Fruit fly (Drosophila melanogaster) whole organism, embryonic: Measurements from ENCODE around the gene Hsp83.

Experiments
- CG10209 ChIP-seq: fragments of 200-800 bp; sonication (Bioruptor generic); optimal IDR thresholded peaks from 3 replicates; lab custom pipeline; 2017; ENCODE audit warnings: missing biosample characterization, mild to moderate bottlenecking, missing genetic modification characterization, missing genetic modification reagents
- CG10366 ChIP-seq: fragments of 200-800 bp; sonication (Bioruptor generic); IDR thresholded peaks from 2 replicates; pipeline ENCODE4 v1.3.6; 2022; ENCODE audit warnings: missing biosample characterization, missing genetic modification characterization
- CG12659 ChIP-seq: fragments of 200-800 bp; sonication (Bioruptor generic); optimal IDR thresholded peaks from 3 replicates; lab custom pipeline; 2017; ENCODE audit warnings: mild to moderate bottlenecking, missing biosample characterization, missing genetic modification reagents, missing genetic modification characterization
- CG12769 ChIP-seq: fragments of 200-800 bp; sonication (Bioruptor generic); optimal IDR thresholded peaks from 2 replicates; lab custom pipeline; 2019; ENCODE audit warnings: missing biosample characterization, mild to moderate bottlenecking, missing genetic modification characterization, moderate library complexity
- CG13287 ChIP-seq: fragments of 200-800 bp; sonication (Bioruptor generic); IDR thresholded peaks from 2 replicates; pipeline ENCODE4 v1.3.6; 2022; ENCODE audit warnings: missing biosample characterization, missing genetic modification characterization; ENCODE audit not compliant: partially characterized antibody
- CG14710 ChIP-seq: fragments of 200-800 bp; sonication (Bioruptor generic); optimal IDR thresholded peaks from 3 replicates; lab custom pipeline; 2019; ENCODE audit warnings: missing biosample characterization, mild to moderate bottlenecking, missing genetic modification characterization, moderate library complexity
- CG15269 ChIP-seq: fragments of 200-800 bp; sonication (Bioruptor generic); optimal IDR thresholded peaks from 2 replicates; lab custom pipeline; 2018; ENCODE audit warnings: missing biosample characterization, mild to moderate bottlenecking, missing genetic modification characterization, moderate library complexity
- CG1647 ChIP-seq: fragments of 200-800 bp; sonication (Bioruptor generic); optimal IDR thresholded peaks from 3 replicates; lab custom pipeline; 2016; ENCODE audit warnings: missing biosample characterization, missing genetic modification characterization
- CG1832 ChIP-seq: fragments of 200-800 bp; sonication (Bioruptor generic); optimal IDR thresholded peaks from 2 replicates; lab custom pipeline; 2017; ENCODE audit warnings: missing biosample characterization, mild to moderate bottlenecking, missing genetic modification characterization, inconsistent platforms
- CG18764 ChIP-seq: fragments of 200-800 bp; sonication (Bioruptor generic); optimal IDR thresholded peaks from 3 replicates; lab custom pipeline; 2016; ENCODE audit warnings: missing biosample characterization, missing genetic modification characterization
- CG2116 ChIP-seq: fragments of 200-800 bp; sonication (Bioruptor generic); optimal IDR thresholded peaks from 3 replicates; lab custom pipeline; 2018; ENCODE audit warnings: missing biosample characterization, mild to moderate bottlenecking, missing genetic modification characterization
- CG2120 ChIP-seq: fragments of 200-800 bp; sonication (Bioruptor generic); optimal IDR thresholded peaks from 3 replicates; lab custom pipeline; 2016; ENCODE audit warnings: missing biosample characterization, missing genetic modification characterization
- CG33213 ChIP-seq: fragments of 200-800 bp; sonication (Bioruptor generic); optimal IDR thresholded peaks from 3 replicates; lab custom pipeline; 2016; ENCODE audit warnings: missing biosample characterization, missing genetic modification characterization
- CG34376 ChIP-seq: fragments of 200-800 bp; sonication (Bioruptor generic); optimal IDR thresholded peaks from 2 replicates; lab custom pipeline; 2018; ENCODE audit warnings: missing biosample characterization, mild to moderate bottlenecking, missing genetic modification characterization
- CG34422 ChIP-seq: fragments of 200-800 bp; sonication (Bioruptor generic); IDR thresholded peaks from 3 replicates; pipeline ENCODE4 v1.3.6; 2022; ENCODE audit warnings: missing biosample characterization, missing genetic modification characterization
- CG3847 ChIP-seq: fragments of 200-800 bp; sonication (Bioruptor generic); IDR thresholded peaks from 2 replicates; pipeline ENCODE4 v1.3.6; 2022; ENCODE audit warnings: missing biosample characterization, missing genetic modification characterization
- CG7928 ChIP-seq: fragments of 200-800 bp; sonication (Bioruptor generic); optimal IDR thresholded peaks from 2 replicates; lab custom pipeline; 2017; ENCODE audit warnings: missing biosample characterization, mild to moderate bottlenecking, missing genetic modification characterization
- CG9797 ChIP-seq: fragments of 200-800 bp; sonication (Bioruptor generic); optimal IDR thresholded peaks from 3 replicates; lab custom pipeline; 2018; ENCODE audit warnings: missing biosample characterization, mild to moderate bottlenecking, missing genetic modification characterization
- CG9817 ChIP-seq: fragments of 200-800 bp; sonication (Bioruptor generic); optimal IDR thresholded peaks from 2 replicates; lab custom pipeline; 2018; ENCODE audit warnings: missing biosample characterization, mild to moderate bottlenecking, missing genetic modification characterization, moderate library complexity
- CHES-1-like ChIP-seq: fragments of 200-800 bp; sonication (Bioruptor generic); optimal IDR thresholded peaks from 2 replicates; lab custom pipeline; 2016; ENCODE audit warnings: missing biosample characterization, missing genetic modification characterization
- D19B ChIP-seq: fragments of 200-800 bp; sonication (Bioruptor generic); optimal IDR thresholded peaks from 2 replicates; lab custom pipeline; 2017; ENCODE audit warnings: missing biosample characterization, mild to moderate bottlenecking, missing genetic modification characterization
- Dip3 ChIP-seq: fragments of 200-800 bp; sonication (Bioruptor generic); optimal IDR thresholded peaks from 3 replicates; lab custom pipeline; 2016; ENCODE audit warnings: missing biosample characterization, missing genetic modification characterization
- Ets97D ChIP-seq: fragments of 200-800 bp; sonication (Bioruptor generic); optimal IDR thresholded peaks from 3 replicates; lab custom pipeline; 2016; ENCODE audit warnings: missing biosample characterization, missing genetic modification characterization
- Lhr ChIP-seq: fragments of 200-800 bp; sonication (Bioruptor generic); optimal IDR thresholded peaks from 3 replicates; lab custom pipeline; 2017; ENCODE audit warnings: mild to moderate bottlenecking, missing biosample characterization, missing genetic modification reagents, missing genetic modification characterization
- Med ChIP-seq: fragments of 200-800 bp; sonication (Bioruptor generic); peaks from one replicate; lab custom pipeline; 2016; ENCODE audit warnings: missing biosample characterization, missing genetic modification characterization, mild to moderate bottlenecking, inconsistent platforms, moderate library complexity
- Myb ChIP-seq: fragments of 200-800 bp; sonication (Bioruptor generic); optimal IDR thresholded peaks from 2 replicates; lab custom pipeline; 2016; ENCODE audit warnings: missing biosample characterization, missing genetic modification characterization
- Oaz ChIP-seq: fragments of 200-800 bp; sonication (Bioruptor generic); IDR thresholded peaks from 2 replicates; pipeline ENCODE4 v1.3.6; 2022; ENCODE audit warnings: missing biosample characterization, missing genetic modification characterization
- PHDP ChIP-seq: fragments of 200-800 bp; sonication (Bioruptor generic); optimal IDR thresholded peaks from 3 replicates; lab custom pipeline; 2018; ENCODE audit warnings: missing biosample characterization, mild to moderate bottlenecking, missing genetic modification characterization, moderate library complexity
- Stat92E ChIP-seq, 3 experiments: fragments of >200 bp in 2 of 3; fragments of 200-800 bp in 1 of 3; sonication (Bioruptor generic) in 1 of 3; optimal IDR thresholded peaks; 2 replicates each; lab custom pipeline; 2017 to 2019; ENCODE audit warnings: missing biosample characterization in 3 of 3, missing genetic modification characterization in 3 of 3, mild to moderate bottlenecking in 1 of 3, moderate library complexity in 1 of 3
- ab ChIP-seq: fragments of 200-800 bp; sonication (Bioruptor generic); optimal IDR thresholded peaks from 2 replicates; lab custom pipeline; 2016; ENCODE audit warnings: missing biosample characterization, missing genetic modification characterization
- amos ChIP-seq: fragments of 200-800 bp; sonication (Bioruptor generic); IDR thresholded peaks from 2 replicates; pipeline ENCODE4 v1.3.6; 2022; ENCODE audit warnings: missing biosample characterization, missing genetic modification characterization; ENCODE audit not compliant: partially characterized antibody
- dm ChIP-seq: fragments of 200-800 bp; sonication (Bioruptor generic); optimal IDR thresholded peaks from 3 replicates; lab custom pipeline; 2016; ENCODE audit warnings: missing biosample characterization, missing genetic modification characterization
- gfzf ChIP-seq: fragments of 200-800 bp; sonication (Bioruptor generic); optimal IDR thresholded peaks from 2 replicates; lab custom pipeline; 2016; ENCODE audit warnings: missing biosample characterization, mild to moderate bottlenecking, missing genetic modification characterization, moderate library complexity
- klu ChIP-seq: fragments of 200-800 bp; sonication (Bioruptor generic); IDR thresholded peaks from 2 replicates; pipeline ENCODE4 v1.3.6; 2022; ENCODE audit warnings: missing biosample characterization, missing genetic modification characterization
- knrl ChIP-seq: fragments of 200-800 bp; sonication (Bioruptor generic); IDR thresholded peaks from 3 replicates; pipeline ENCODE4 v1.3.6; 2022; ENCODE audit warnings: missing biosample characterization, missing genetic modification characterization; ENCODE audit not compliant: partially characterized antibody
- otp ChIP-seq: fragments of 200-800 bp; sonication (Bioruptor generic); IDR thresholded peaks from 3 replicates; pipeline ENCODE4, ENCODE4 v1.3.6; 2022; ENCODE audit warnings: missing biosample characterization, missing genetic modification characterization
- stwl ChIP-seq: fragments of 200-800 bp; sonication (Bioruptor generic); optimal IDR thresholded peaks from 3 replicates; lab custom pipeline; 2018; ENCODE audit warnings: missing biosample characterization, mild to moderate bottlenecking, missing genetic modification characterization, moderate library complexity
- ttk ChIP-seq: fragments of 200-800 bp; sonication (Bioruptor generic); IDR thresholded peaks from 2 replicates; pipeline ENCODE4 v2.1.2; 2022; ENCODE audit warnings: missing biosample characterization, missing genetic modification characterization
- tup ChIP-seq: fragments of 200-800 bp; sonication (Bioruptor generic); optimal IDR thresholded peaks from 2 replicates; lab custom pipeline; 2016; ENCODE audit warnings: missing biosample characterization, mild to moderate bottlenecking, missing genetic modification characterization, moderate library complexity
- vnd ChIP-seq: fragments of 200-800 bp; sonication (Bioruptor generic); IDR thresholded peaks from 3 replicates; pipeline ENCODE4 v1.3.6; 2022; ENCODE audit warnings: missing biosample characterization, missing genetic modification characterization; ENCODE audit not compliant: partially characterized antibody
- zfh2 ChIP-seq: fragments of 200-800 bp; sonication (Bioruptor generic); optimal IDR thresholded peaks from 2 replicates; lab custom pipeline; 2016; ENCODE audit warnings: missing biosample characterization, missing genetic modification characterization

Gene Hsp83

DNA sequence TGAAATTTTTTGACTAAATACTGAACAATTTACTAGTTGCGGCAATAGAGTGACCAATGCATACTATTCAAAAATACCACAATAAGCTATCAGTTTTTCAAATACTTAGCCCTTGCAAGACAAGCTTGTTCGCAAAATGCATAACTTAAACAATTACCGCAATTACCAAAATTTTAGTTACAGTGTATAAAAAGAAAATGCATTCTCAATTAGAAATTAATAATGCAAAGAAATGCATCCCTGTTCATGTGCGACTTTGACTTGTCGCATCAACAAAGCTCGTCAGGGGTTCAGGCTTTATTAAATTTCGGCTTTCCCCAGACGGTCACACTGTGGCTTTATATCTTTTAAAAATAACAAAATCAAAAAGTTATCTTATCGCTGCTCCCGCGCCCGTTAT lies 26.1 kb downstream of the Hsp83 start, which contains the start of the genes hob and nSMase (continued):
- TF ChIP-seq gfzf (GFP tag; lab: Kevin White, UChicago): peak; percentile 95
- no peak for TF ChIP-seq CG1832 (GFP tag; lab: Kevin White, UChicago)
- TF ChIP-seq Oaz (GFP tag; lab: Robert Waterston, UW): no peak
- TF ChIP-seq otp (GFP tag; lab: Robert Waterston, UW): no peak
- TF ChIP-seq CG15269: no peak
- peak; percentile 52 for TF ChIP-seq Lhr (GFP tag; lab: Kevin White, UChicago)
- TF ChIP-seq CG12769: no peak
- TF ChIP-seq PHDP (tag; lab: Kevin White, UChicago): no peak
- no peak for TF ChIP-seq vnd
- TF ChIP-seq CG34422 (GFP tag; lab: Robert Waterston, UW): peak; percentile 7; the same call in 1 of the 3 replicates
- peak; percentile 86 for TF ChIP-seq CG7928 (GFP tag; lab: Kevin White, UChicago)
- TF ChIP-seq tup (GFP tag; lab: Kevin White, UChicago): no peak
- TF ChIP-seq Med: peak; percentile 76
- TF ChIP-seq Myb (GFP tag; lab: Kevin White, UChicago): peak; percentile 73
- TF ChIP-seq CG2116 (GFP tag; lab: Kevin White, UChicago): peak; percentile 97
- TF ChIP-seq klu (GFP tag; lab: Robert Waterston, UW): no peak
- TF ChIP-seq CHES-1-like (GFP tag; lab: Kevin White, UChicago): peak; percentile 66
- peak; percentile 29; the same call in 1 of the 2 replicates for TF ChIP-seq CG13287
- TF ChIP-seq CG1647 (GFP tag; lab: Kevin White, UChicago): no peak
- TF ChIP-seq stwl (tag; lab: Kevin White, UChicago): no peak
- TF ChIP-seq CG12659 (GFP tag; lab: Kevin White, UChicago): peak; percentile 70
- TF ChIP-seq ab (GFP tag; lab: Kevin White, UChicago): no peak
- TF ChIP-seq amos (GFP tag; lab: Robert Waterston, UW): no peak
- no peak for TF ChIP-seq CG10209 (GFP tag; lab: Kevin White, UChicago)
- peak; percentile 37 for TF ChIP-seq CG34376
- peak; percentile 43 for TF ChIP-seq CG2120 (GFP tag; lab: Kevin White, UChicago)
- TF ChIP-seq Stat92E (GFP tag; optimal IDR thresholded peaks at IDR 0.05; lab: Kevin White, UChicago): peak in 1 of 3 experiments; percentile 40
- TF ChIP-seq ttk (GFP tag; lab: Robert Waterston, UW): no peak
- peak; percentile 59 for TF ChIP-seq Ets97D (GFP tag; lab: Kevin White, UChicago)
- no peak for TF ChIP-seq CG18764 (GFP tag; lab: Kevin White, UChicago)
- TF ChIP-seq CG14710: peak; percentile 61
- peak; percentile 12 for TF ChIP-seq Dip3 (GFP tag; lab: Kevin White, UChicago)
- TF ChIP-seq knrl: peak; percentile 37; the same call in 1 of the 3 replicates
- TF ChIP-seq CG9797 (GFP tag; lab: Kevin White, UChicago): peak; percentile 83
- TF ChIP-seq zfh2 (GFP tag; lab: Kevin White, UChicago): no peak
- no peak for TF ChIP-seq CG9817 (tag; lab: Kevin White, UChicago)
- TF ChIP-seq D19B (GFP tag; lab: Kevin White, UChicago): no peak
- TF ChIP-seq dm (GFP tag; lab: Kevin White, UChicago): peak; percentile 38
- TF ChIP-seq CG3847 (GFP tag; lab: Robert Waterston, UW): peak; percentile 31; the same call in 1 of the 2 replicates
- TF ChIP-seq CG33213 (GFP tag; lab: Kevin White, UChicago): no peak
- TF ChIP-seq CG10366 (GFP tag; lab: Robert Waterston, UW): no peak
- TF ChIP-seq, all 482 proteins: peak for 44
